Worm (Caenorhabditis elegans): ENCODE measurements around the gene F54D5.17.
"Not testable (repeated sequence)": the region's sequence is repeated elsewhere in the genome, so short reads cannot be mapped to it uniquely, and the experiment has no call there.

Gene F54D5.17

DNA sequence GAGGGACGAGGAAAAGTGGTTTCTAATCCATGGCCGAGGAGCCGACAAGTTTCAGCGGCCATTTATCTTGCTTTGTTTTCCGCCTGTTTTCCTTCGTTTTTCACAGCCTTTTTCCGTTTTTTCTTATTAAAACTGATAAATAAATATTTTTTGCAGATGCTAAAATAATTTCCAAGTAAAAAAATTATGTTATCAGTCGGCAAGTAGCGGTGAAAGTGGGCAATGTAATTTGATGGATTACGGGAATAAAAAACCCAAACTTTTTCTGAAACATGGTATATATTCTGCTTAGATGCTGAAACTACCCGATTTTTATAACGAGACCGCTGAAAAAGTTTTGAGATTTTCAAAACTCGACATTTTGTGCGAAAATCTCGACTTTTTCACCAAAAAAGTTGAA, 4.5 kb upstream of the F54D5.17 start, which contains the start of gene dhgd-1:
TSS of gene dhgd-1 (minus strand) at position 101 of the 400 bp plus-strand sequence.
- TF ChIP-seq bed-1 (GFP tag; IDR thresholded peaks at IDR 0.05); attf-6 (GFP tag; IDR thresholded peaks at IDR 0.05); C06A6.2 (GFP tag; conservative IDR thresholded peaks at IDR 0.05): not testable (repeated sequence)

DNA sequence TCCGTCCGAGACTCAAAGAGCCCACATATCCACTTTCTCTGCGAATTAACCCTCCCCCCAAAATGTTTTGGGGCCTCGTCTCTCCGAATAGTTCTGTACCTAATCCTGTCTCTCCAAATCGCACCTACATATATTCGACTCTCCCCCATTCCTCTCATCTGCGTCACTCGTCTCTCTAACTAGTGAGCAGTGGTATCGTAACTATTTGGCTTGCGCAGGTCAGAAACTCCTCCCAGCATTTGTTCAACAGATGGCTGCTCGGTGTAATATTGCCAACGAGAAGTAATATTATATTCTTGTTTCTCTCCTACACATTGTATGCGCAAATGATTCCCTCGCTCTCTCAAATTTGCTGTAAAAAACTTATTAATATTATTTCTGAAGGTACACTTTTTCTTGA, 804 bp upstream of the F54D5.17 start, which contains the start of gene F54D5.24:
TSS of gene F54D5.24 (plus strand) at position 316 of the 400 bp plus-strand sequence.
- TF ChIP-seq snpc-1.1 (tag; optimal IDR thresholded peaks at IDR 0.05; ENCODE audit: insufficient read depth), result no peak
- TF ChIP-seq ceh-100 (GFP tag; IDR thresholded peaks at IDR 0.05), result no peak
- no peak for TF ChIP-seq rec-8 (tag; optimal IDR thresholded peaks at IDR 0.05)
- no peak for TF ChIP-seq sdz-38 (tag; optimal IDR thresholded peaks at IDR 0.05)
- no peak for TF ChIP-seq egl-18 (GFP tag; IDR thresholded peaks at IDR 0.05)
- no peak for TF ChIP-seq zim-3 (tag; optimal IDR thresholded peaks at IDR 0.05)
- TF ChIP-seq rcor-1 (GFP tag; IDR thresholded peaks at IDR 0.05), result no peak
- TF ChIP-seq unc-130 (GFP tag; optimal IDR thresholded peaks at IDR 0.05), result no peak
- no peak for TF ChIP-seq snpc-1.3 (tag; optimal IDR thresholded peaks at IDR 0.05; ENCODE audit: insufficient read depth)
- TF ChIP-seq Y79H2A.3 (GFP tag; conservative IDR thresholded peaks at IDR 0.05), result no peak
- TF ChIP-seq ztf-28 (GFP tag; IDR thresholded peaks at IDR 0.05), result no peak
- no peak for TF ChIP-seq ets-4 (GFP tag; optimal IDR thresholded peaks at IDR 0.05)
- no peak for TF ChIP-seq somi-1 (GFP tag; optimal IDR thresholded peaks at IDR 0.05)
- TF ChIP-seq madf-3 (GFP tag; IDR thresholded peaks at IDR 0.05), result no peak
- no peak for TF ChIP-seq lin-40 (tag; optimal IDR thresholded peaks at IDR 0.05)
- TF ChIP-seq mes-4 (tag; optimal IDR thresholded peaks at IDR 0.05), result no peak
- no peak for TF ChIP-seq aptf-2 (GFP tag; conservative IDR thresholded peaks at IDR 0.05)

DNA sequence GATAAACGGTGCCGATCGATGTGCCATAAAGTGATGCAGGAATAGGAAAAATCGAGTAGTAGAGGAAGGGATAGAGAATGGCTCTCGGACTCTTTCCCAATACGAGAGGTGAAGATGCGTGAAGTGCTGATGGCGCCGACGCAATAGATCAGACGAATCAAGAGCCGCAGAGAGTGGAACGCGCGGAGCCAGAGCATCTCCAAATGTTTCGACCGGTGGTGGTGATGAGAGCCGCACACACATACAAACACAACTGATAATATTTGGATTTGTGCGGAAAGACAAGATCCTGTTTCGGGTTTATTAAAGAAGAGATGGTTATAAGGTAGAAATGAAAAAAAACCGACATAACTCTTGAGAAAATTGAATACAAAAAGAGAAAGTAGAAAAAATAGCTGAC, 7.7 kb downstream of the F54D5.17 start, which contains the start of gene F54D5.15:
TSS of gene F54D5.15 (minus strand) at position 101 of the 400 bp plus-strand sequence.
- TF ChIP-seq mxl-1 (tag; optimal IDR thresholded peaks at IDR 0.05), result no peak
- 0 out of 2 replicates have a peak, but pooled peaks have one; percentile 22 for TF ChIP-seq zfh-2 (GFP tag; conservative IDR thresholded peaks at IDR 0.05)

DNA sequence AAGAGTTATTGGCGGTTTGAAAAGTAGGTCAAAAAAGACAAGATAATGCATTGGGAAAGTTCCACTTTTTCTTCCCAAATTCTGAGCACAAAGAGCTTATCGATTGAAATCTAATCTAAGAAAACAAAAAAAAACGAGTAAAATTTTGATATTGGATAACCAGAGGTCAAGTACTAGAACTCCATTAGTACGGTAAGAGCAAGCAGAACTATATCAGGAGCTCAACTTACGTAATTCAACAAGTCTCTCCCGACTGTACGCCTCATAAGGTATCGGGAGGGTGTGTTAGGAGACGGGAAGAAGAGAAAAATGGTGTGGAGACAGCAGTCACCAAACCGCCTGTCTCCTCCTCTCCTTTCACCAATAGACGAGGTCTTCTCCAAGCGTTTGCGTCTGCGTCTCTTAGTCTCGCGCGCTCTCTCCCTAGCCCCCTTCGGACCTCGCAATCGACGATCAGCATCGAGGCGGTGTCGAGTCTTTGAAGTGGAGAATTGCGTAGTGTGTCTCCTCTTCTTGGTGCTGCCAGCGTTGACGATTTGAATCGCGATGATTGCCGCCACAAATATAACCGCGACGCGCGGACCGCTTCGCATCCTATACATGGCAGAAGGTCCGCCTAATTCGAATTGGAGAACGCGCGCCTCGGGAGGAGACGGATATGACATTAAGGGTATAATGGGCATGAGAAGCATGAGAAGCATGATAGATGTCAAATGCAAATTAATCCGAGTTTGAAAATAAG, 10.7 kb downstream of the F54D5.17 start, which contains the start of gene F54D5.5:
TSS of gene F54D5.5 (minus strand) at position 51 of the 742 bp plus-strand sequence.
- TF ChIP-seq efl-1 (GFP tag; optimal IDR thresholded peaks at IDR 0.05) (peak; percentile 23), zfh-2 (GFP tag; conservative IDR thresholded peaks at IDR 0.05) (peak; percentile 84), unc-62 (GFP tag; optimal IDR thresholded peaks at IDR 0.05) (no peak), F55B11.4 (tag; optimal IDR thresholded peaks at IDR 0.05; ENCODE audit: borderline replicate concordance, insufficient read depth) (no peak), hmg-1.2 (GFP tag; IDR thresholded peaks at IDR 0.05) (peak; percentile 71), sdz-38 (tag; optimal IDR thresholded peaks at IDR 0.05) (no peak), F57A8.1 (GFP tag; optimal IDR thresholded peaks at IDR 0.05) (no peak), aptf-3 (GFP tag; IDR thresholded peaks at IDR 0.05) (no peak)

DNA sequence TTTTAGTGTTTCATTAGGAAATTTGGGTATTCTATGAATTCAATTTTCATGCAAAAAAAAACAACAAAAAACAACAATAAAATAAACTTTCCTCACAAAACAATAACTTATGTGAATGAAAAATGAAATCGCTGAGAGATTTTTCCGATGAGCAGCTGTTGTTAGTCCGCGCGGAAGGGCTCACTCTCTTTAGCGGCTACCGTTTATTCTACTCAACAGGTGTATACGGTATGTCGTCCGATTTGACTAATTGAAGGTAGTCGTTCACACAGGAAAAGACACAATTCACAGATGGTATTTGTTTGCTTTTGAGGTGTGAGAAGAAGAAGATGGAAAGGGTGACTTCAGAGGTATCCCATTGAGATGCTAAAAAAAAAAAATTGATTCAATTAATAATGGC, 12.2 kb downstream of the F54D5.17 start:
- TF ChIP-seq snpc-1.1 (tag; optimal IDR thresholded peaks at IDR 0.05; ENCODE audit: insufficient read depth) (no peak), him-1 (tag; optimal IDR thresholded peaks at IDR 0.05) (no peak), snpc-3.4 (tag; optimal IDR thresholded peaks at IDR 0.05) (no peak), ama-1 (optimal IDR thresholded peaks at IDR 0.05) (no peak), ama-1 (GFP tag; optimal IDR thresholded peaks at IDR 0.05) (no peak), cebp-1 (GFP tag; IDR thresholded peaks at IDR 0.05) (no peak), cebp-1 (tag; optimal IDR thresholded peaks at IDR 0.05) (no peak), nfya-2 (GFP tag; IDR thresholded peaks at IDR 0.05) (no peak), snpc-4 (GFP tag; optimal IDR thresholded peaks at IDR 0.05) (no peak), snpc-4 (tag; optimal IDR thresholded peaks at IDR 0.05) (no peak), B0261.1 (tag; optimal IDR thresholded peaks at IDR 0.05) (no peak), unc-62 (GFP tag; optimal IDR thresholded peaks at IDR 0.05) (no peak), F57A8.1 (GFP tag; optimal IDR thresholded peaks at IDR 0.05) (no peak), tbx-9 (tag; optimal IDR thresholded peaks at IDR 0.05; ENCODE audit: borderline replicate concordance) (no peak), ceh-79 (tag; optimal IDR thresholded peaks at IDR 0.05) (no peak), F57C9.4 (tag; optimal IDR thresholded peaks at IDR 0.05) (no peak)

Data from whole organism, young adult.